Fruit fly (Drosophila melanogaster) whole organism, pupa: ENCODE measurements around the gene Ucp4B.

ENCODE experiments used
- CG14655 ChIP-seq: fragments of 200-800 bp; sonication (Bioruptor generic); optimal IDR thresholded peaks from 3 replicates; lab custom pipeline; 2017; ENCODE audit warnings: mild to moderate bottlenecking, missing biosample characterization, missing genetic modification reagents, missing genetic modification characterization
- CG9948 ChIP-seq: fragments of 200-800 bp; sonication (Bioruptor generic); optimal IDR thresholded peaks from 2 replicates; lab custom pipeline; 2018; ENCODE audit warnings: missing biosample characterization, mild to moderate bottlenecking, missing genetic modification characterization, moderate library complexity

- TF ChIP-seq CG14655 (GFP tag; lab: Kevin White, UChicago): no peak
- no peak for TF ChIP-seq CG9948 (tag; lab: Kevin White, UChicago)
Measured at dm6 chr2L:5945651-5946547, 23.8 kb upstream of the Ucp4B start.
